Worm (Caenorhabditis elegans) whole organism, late embryonic: ENCODE measurements around the gene F10D7.4.

Experiments used
- C08G9.2 ChIP-seq: sonication (generic microtip); optimal IDR thresholded peaks from 2 replicates; lab custom pipeline; 2016; ENCODE audit warnings: mild to moderate bottlenecking, missing genetic modification characterization, moderate library complexity, missing compliant biosample characterization
- C38D4.7 ChIP-seq: fragments of 200-800 bp; sonication (Bioruptor generic); optimal IDR thresholded peaks from 2 replicates; lab custom pipeline; 2018; ENCODE audit warnings: mild to moderate bottlenecking, missing genetic modification characterization, moderate library complexity, missing compliant biosample characterization
- F13H6.1 ChIP-seq: sonication (generic microtip); optimal IDR thresholded peaks from 2 replicates; lab custom pipeline; 2016; ENCODE audit warnings: missing genetic modification characterization, missing compliant biosample characterization
- ama-1 ChIP-seq: fragments of 150-350 bp; optimal IDR thresholded peaks from 2 replicates; lab custom pipeline; 2014
- ceh-14 ChIP-seq: sonication (generic microtip); optimal IDR thresholded peaks from 2 replicates; lab custom pipeline; 2016; ENCODE audit warnings: missing genotype, missing genetic modification characterization, missing compliant biosample characterization
- ceh-24 ChIP-seq: sonication (generic microtip); optimal IDR thresholded peaks from 2 replicates; lab custom pipeline; 2016; ENCODE audit warnings: mild to moderate bottlenecking, missing genetic modification characterization, missing compliant biosample characterization
- ceh-31 ChIP-seq: sonication (generic microtip); optimal IDR thresholded peaks from 2 replicates; lab custom pipeline; 2016; ENCODE audit warnings: missing genetic modification characterization, missing compliant biosample characterization
- ceh-34 ChIP-seq: sonication (generic microtip); optimal IDR thresholded peaks from 2 replicates; lab custom pipeline; 2016; ENCODE audit warnings: mild to moderate bottlenecking, missing genetic modification characterization, missing compliant biosample characterization
- ceh-6 ChIP-seq: fragments of 200-800 bp; sonication (Bioruptor generic); optimal IDR thresholded peaks from 2 replicates; lab custom pipeline; 2018; ENCODE audit warnings: mild to moderate bottlenecking, missing genetic modification characterization, missing compliant biosample characterization
- che-1 ChIP-seq: sonication (generic microtip); optimal IDR thresholded peaks from 2 replicates; lab custom pipeline; 2016; ENCODE audit warnings: mild to moderate bottlenecking, missing genetic modification characterization, missing compliant biosample characterization
- dmd-4 ChIP-seq: sonication (generic microtip); optimal IDR thresholded peaks from 2 replicates; lab custom pipeline; 2016; ENCODE audit warnings: borderline replicate concordance, missing genetic modification characterization, missing compliant biosample characterization
- dve-1 ChIP-seq: sonication (generic microtip); optimal IDR thresholded peaks from 2 replicates; lab custom pipeline; 2017; ENCODE audit warnings: antibody characterized with exemption, mild to moderate bottlenecking, missing genetic modification characterization, missing compliant biosample characterization
- elt-4 ChIP-seq: sonication (generic microtip); optimal IDR thresholded peaks from 2 replicates; lab custom pipeline; 2016; ENCODE audit warnings: missing genetic modification characterization, missing compliant biosample characterization
- ets-4 ChIP-seq: sonication (generic microtip); optimal IDR thresholded peaks from 2 replicates; lab custom pipeline; 2016; ENCODE audit warnings: missing genetic modification characterization, missing compliant biosample characterization
- fkh-6 ChIP-seq: sonication (generic microtip); optimal IDR thresholded peaks from 2 replicates; lab custom pipeline; 2016; ENCODE audit warnings: missing genetic modification characterization, missing compliant biosample characterization
- mec-3 ChIP-seq: sonication (generic microtip); optimal IDR thresholded peaks from 2 replicates; lab custom pipeline; 2016; ENCODE audit warnings: borderline replicate concordance, missing genetic modification characterization, missing compliant biosample characterization
- nfya-1 ChIP-seq: sonication (generic microtip); optimal IDR thresholded peaks from 2 replicates; lab custom pipeline; 2017; ENCODE audit warnings: missing genetic modification characterization, mild to moderate bottlenecking, missing compliant biosample characterization, antibody characterized with exemption, moderate library complexity
- nhr-232 ChIP-seq: sonication (generic microtip); optimal IDR thresholded peaks from 2 replicates; lab custom pipeline; 2016; ENCODE audit warnings: missing genetic modification characterization, missing compliant biosample characterization
- odd-2 ChIP-seq: sonication (generic microtip); optimal IDR thresholded peaks from 2 replicates; lab custom pipeline; 2017; ENCODE audit warnings: antibody characterized with exemption, mild to moderate bottlenecking, missing genetic modification characterization, missing compliant biosample characterization
- pax-1 ChIP-seq: fragments of 150-350 bp; optimal IDR thresholded peaks from 2 replicates; lab custom pipeline; 2014; ENCODE audit warnings: missing biosample characterization, missing genetic modification characterization
- pha-4 ChIP-seq: fragments of 150-350 bp; optimal IDR thresholded peaks from 2 replicates; lab custom pipeline; 2018; ENCODE audit warnings: missing biosample characterization, missing genetic modification reagents, missing genetic modification characterization
- pros-1 ChIP-seq: fragments of 150-350 bp; optimal IDR thresholded peaks from 2 replicates; lab custom pipeline; 2014; ENCODE audit warnings: missing biosample characterization, missing genetic modification reagents, missing genetic modification characterization
- ref-2 ChIP-seq: sonication (generic microtip); optimal IDR thresholded peaks from 2 replicates; lab custom pipeline; 2016; ENCODE audit warnings: missing genetic modification characterization, missing compliant biosample characterization
- sdc-2 ChIP-seq: sonication (generic microtip); optimal IDR thresholded peaks from 2 replicates; lab custom pipeline; 2016; ENCODE audit warnings: missing genotype, missing genetic modification characterization, missing compliant biosample characterization
- sox-2 ChIP-seq: fragments of 200-800 bp; sonication (Bioruptor generic); IDR thresholded peaks from 2 replicates; pipeline ENCODE4 v1.3.6; 2022; ENCODE audit warnings: missing genetic modification reagents, missing genetic modification characterization, missing compliant biosample characterization
- syd-9 ChIP-seq: sonication (generic microtip); optimal IDR thresholded peaks from 2 replicates; lab custom pipeline; 2016; ENCODE audit warnings: mild to moderate bottlenecking, missing genetic modification characterization, moderate library complexity, missing compliant biosample characterization
- tbx-2 ChIP-seq: sonication (generic microtip); optimal IDR thresholded peaks from 2 replicates; lab custom pipeline; 2016; ENCODE audit warnings: missing genetic modification characterization, missing compliant biosample characterization
- tbx-7 ChIP-seq: sonication (generic microtip); optimal IDR thresholded peaks from 2 replicates; lab custom pipeline; 2016; ENCODE audit warnings: missing genotype, missing genetic modification characterization, missing compliant biosample characterization
- ttx-3 ChIP-seq: sonication (generic microtip); optimal IDR thresholded peaks from 2 replicates; lab custom pipeline; 2016; ENCODE audit warnings: missing genetic modification reagents, missing genetic modification characterization, missing compliant biosample characterization
- unc-3 ChIP-seq, 2 experiments: fragments of 200-800 bp in 1 of 2; sonication (Bioruptor generic) in 1 of 2; sonication (generic microtip) in 1 of 2; conservative IDR thresholded peaks in 1 of 2; optimal IDR thresholded peaks in 1 of 2; 2 replicates each; pipeline versions ENCODE4 v1.3.6 to Lab custom; 2016 to 2022; ENCODE audit warnings: missing compliant biosample characterization in 2 of 2, missing genetic modification characterization in 2 of 2, missing genetic modification reagents in 1 of 2
- unc-42 ChIP-seq: sonication (generic microtip); optimal IDR thresholded peaks from 2 replicates; lab custom pipeline; 2016; ENCODE audit warnings: missing genotype, missing genetic modification characterization, missing compliant biosample characterization
- zip-5 ChIP-seq: sonication (generic microtip); optimal IDR thresholded peaks from 2 replicates; lab custom pipeline; 2016; ENCODE audit warnings: missing genetic modification characterization, missing compliant biosample characterization
- ztf-16 ChIP-seq: sonication (generic microtip); optimal IDR thresholded peaks from 2 replicates; lab custom pipeline; 2017; ENCODE audit warnings: missing genetic modification characterization, missing compliant biosample characterization

F10D7.4 gene

DNA sequence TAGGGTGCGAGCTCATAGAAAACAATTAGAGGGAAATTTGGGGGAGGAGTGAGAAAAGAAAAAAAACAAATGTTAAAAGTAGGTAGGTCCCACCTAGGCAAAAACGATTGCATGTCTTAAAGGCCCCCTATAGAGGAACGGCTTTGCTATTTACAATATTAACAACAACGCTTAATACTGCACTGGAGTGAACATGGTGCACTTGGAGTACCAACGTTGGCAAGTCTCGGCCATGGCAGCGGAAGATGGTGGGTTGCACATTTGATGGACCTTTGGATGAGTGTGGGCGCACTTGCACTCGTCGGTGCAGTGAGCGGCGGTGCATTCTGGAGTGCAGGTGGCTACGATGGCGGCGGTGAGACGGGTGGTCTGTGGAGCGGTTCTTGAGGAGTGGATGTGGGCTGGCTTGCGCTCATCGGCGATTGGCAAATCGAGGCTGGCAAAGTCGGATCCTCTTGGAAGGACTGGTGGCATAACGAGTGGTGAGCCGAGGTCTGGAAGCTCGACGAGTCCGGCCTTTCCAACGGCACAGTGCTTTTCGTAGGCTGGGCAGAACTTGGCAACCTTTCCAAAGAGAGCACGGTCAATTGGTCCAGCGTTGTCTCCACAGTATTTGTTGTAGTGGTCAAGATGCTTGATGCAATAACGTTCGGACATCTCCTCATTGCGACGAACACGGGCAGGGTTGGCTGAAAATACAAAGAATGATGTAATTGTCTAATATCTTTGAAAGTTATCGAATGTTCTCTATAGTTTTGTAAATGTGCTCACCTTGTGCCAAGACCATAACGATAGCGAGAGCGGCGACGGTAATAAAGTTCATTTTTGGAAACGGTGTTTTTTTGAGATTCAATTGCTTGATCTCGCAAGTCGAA, 38.9 kb upstream of the F10D7.4 start:
- no peak for TF ChIP-seq pha-4 (tag; lab: Kevin White, UChicago)
- TF ChIP-seq dmd-4, result no peak
- TF ChIP-seq dve-1, result no peak
- no peak for TF ChIP-seq ttx-3 (tag; lab: Kevin White, UChicago)
- TF ChIP-seq odd-2 (tag; lab: Kevin White, UChicago), result no peak
- TF ChIP-seq unc-42 (tag; lab: Kevin White, UChicago), result no peak
- TF ChIP-seq sox-2 (GFP tag; lab: Robert Waterston, UW), result no peak
- TF ChIP-seq ets-4 (tag; lab: Kevin White, UChicago), result no peak
- TF ChIP-seq mec-3 (tag; lab: Kevin White, UChicago), result no peak
- peak; percentile 4 for TF ChIP-seq sdc-2 (tag; lab: Kevin White, UChicago)
- peak; percentile 31 for TF ChIP-seq elt-4 (tag; lab: Kevin White, UChicago)
- no peak for TF ChIP-seq unc-3 (GFP tag; conservative IDR thresholded peaks at IDR 0.05; lab: Robert Waterston, UW)
- TF ChIP-seq unc-3 (tag; optimal IDR thresholded peaks at IDR 0.05; lab: Kevin White, UChicago), result no peak
- TF ChIP-seq fkh-6 (tag; lab: Kevin White, UChicago), result no peak
- no peak for TF ChIP-seq F13H6.1 (tag; lab: Kevin White, UChicago)
- no peak for TF ChIP-seq pros-1 (tag; lab: Kevin White, UChicago)

DNA sequence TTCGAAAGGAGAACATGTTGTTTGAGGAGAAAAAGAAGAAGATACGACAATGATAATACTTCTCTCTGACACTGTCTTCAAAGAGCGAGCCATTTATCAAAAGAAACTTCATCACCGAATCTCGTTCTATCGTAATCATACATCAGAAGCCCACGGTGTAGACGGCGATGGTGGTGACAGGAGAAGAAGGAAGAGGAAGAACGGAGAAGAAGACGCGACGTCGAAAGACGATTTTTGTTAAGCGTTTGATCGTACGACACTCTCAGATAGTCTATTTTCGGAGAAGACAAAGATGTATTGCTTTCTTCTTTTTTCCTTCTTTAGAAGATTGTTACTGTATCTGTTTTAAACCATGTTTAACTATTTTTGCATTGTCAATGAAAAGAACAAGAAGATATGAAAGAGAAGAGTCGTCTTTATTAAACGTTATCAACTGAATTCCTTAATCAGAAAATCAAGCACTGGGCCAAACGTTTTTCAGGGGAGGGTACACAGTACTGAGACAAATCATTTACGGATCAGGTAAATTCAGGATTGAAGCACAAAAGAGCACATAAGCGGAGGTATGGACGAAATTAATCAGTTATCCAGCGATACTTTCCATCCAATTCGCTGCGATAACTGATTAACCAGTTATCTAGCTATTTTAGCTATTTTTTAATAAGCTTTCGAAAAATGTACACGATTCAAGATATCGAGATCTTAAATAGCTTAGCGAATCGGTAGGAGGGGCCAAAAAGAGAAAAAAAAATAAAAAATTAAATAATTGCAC, 38.1 kb upstream of the F10D7.4 start:
- no peak for TF ChIP-seq ceh-31

DNA sequence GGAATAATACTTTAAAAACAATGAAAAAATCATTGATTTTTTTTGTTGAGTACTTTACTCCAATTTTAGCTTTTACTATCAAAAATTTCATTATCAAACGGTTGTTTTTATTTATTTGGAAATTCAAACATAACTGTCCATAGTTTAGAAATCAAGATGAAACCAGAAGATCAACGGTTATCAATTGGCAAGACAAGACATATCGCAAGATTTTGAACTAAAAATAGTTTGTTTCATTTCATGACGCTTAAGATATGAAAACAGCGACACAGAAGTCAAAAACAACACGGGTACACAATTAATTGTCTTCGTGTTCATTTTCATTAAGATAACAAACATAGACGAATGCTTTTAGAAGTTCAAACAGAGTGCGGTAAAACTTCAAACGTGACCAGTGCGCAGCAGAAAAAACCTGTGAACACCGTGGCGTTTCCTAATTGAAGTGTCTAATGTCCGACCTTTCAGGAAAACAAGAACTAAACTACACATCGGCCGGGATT, 35.7 kb upstream of the F10D7.4 start:
- TF ChIP-seq ceh-34 (tag; lab: Kevin White, UChicago), result no peak
- TF ChIP-seq ztf-16 (tag; lab: Kevin White, UChicago), result no peak
- no peak for TF ChIP-seq unc-42 (tag; lab: Kevin White, UChicago)
- no peak for TF ChIP-seq ttx-3 (tag; lab: Kevin White, UChicago)
- no peak for TF ChIP-seq sdc-2 (tag; lab: Kevin White, UChicago)
- no peak for TF ChIP-seq nhr-232 (tag; lab: Kevin White, UChicago)
- TF ChIP-seq nfya-1 (tag; lab: Kevin White, UChicago), result no peak
- TF ChIP-seq elt-4 (tag; lab: Kevin White, UChicago), result no peak
- no peak for TF ChIP-seq pros-1 (tag; lab: Kevin White, UChicago)
- no peak for TF ChIP-seq ceh-14 (tag; lab: Kevin White, UChicago)
- TF ChIP-seq C38D4.7 (GFP tag; lab: Kevin White, UChicago), result no peak
- TF ChIP-seq ceh-6 (GFP tag; lab: Kevin White, UChicago), result no peak
- no peak for TF ChIP-seq che-1 (tag; lab: Kevin White, UChicago)
- TF ChIP-seq pax-1, result no peak
- TF ChIP-seq ama-1, result no peak

DNA sequence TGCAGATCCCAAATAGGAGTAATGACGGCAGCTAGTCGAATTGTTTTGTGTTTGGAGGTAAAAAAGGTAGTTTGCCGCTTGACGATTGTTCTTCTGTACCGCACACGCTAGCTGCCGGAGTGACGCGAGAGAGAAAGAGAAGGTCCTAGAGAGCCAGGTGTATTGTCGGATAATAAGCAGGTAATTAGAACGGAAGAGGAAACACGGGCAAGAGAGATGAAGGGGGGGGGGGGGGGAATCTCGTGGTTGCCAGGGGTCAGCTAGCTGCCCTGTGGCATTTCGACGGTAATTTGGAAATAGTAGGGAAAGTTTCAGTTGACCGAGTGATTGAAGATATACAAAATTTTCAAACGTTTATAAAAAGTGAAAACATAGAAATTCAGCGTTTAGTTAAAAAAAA, 32.0 kb upstream of the F10D7.4 start, which contains the start of gene crb-1:
Gene crb-1 (minus strand): TSS at position 147 of the 400 bp plus-strand sequence.
- TF ChIP-seq pha-4 (tag; lab: Kevin White, UChicago), result no peak
- no peak for TF ChIP-seq ceh-24 (tag; lab: Kevin White, UChicago)
- no peak for TF ChIP-seq syd-9 (tag; lab: Kevin White, UChicago)
- no peak for TF ChIP-seq pax-1
- no peak for TF ChIP-seq zip-5 (tag; lab: Kevin White, UChicago)
- no peak for TF ChIP-seq C08G9.2 (tag; lab: Kevin White, UChicago)
- TF ChIP-seq sdc-2 (tag; lab: Kevin White, UChicago), result no peak
- TF ChIP-seq tbx-7 (tag; lab: Kevin White, UChicago), result no peak
- no peak for TF ChIP-seq tbx-2 (tag; lab: Kevin White, UChicago)
- no peak for TF ChIP-seq ref-2 (tag; lab: Kevin White, UChicago)
